Fruit fly (Drosophila melanogaster): Measurements from ENCODE around the gene alpha-Est1.
A peak's percentile ranks its signal among the peaks of the same experiment; 100 is the strongest.

Gene alpha-Est1

dm6 chr3R:7536281-7536680 lies 12.6 kb downstream of the alpha-Est1 start, which contains the start of gene alpha-Est5:
Gene alpha-Est5, minus strand, starts transcription at chr3R:7536390.
- TF ChIP-seq CrebA (GFP tag; optimal IDR thresholded peaks at IDR 0.05; ENCODE audit: borderline replicate concordance) (peak; percentile 70), Dif (GFP tag; optimal IDR thresholded peaks at IDR 0.05; ENCODE audit: partially characterized antibody) (peak; percentile 24), Rel (GFP tag; optimal IDR thresholded peaks at IDR 0.05) (no peak), Rel (tag; optimal IDR thresholded peaks at IDR 0.05) (peak; percentile 26), pan (optimal IDR thresholded peaks at IDR 0.05) (no peak), Hr83 (GFP tag; optimal IDR thresholded peaks at IDR 0.05; ENCODE audit: poor library complexity, severe bottlenecking) (peak; percentile 31)

dm6 chr3R:7535606-7536005 lies 13.3 kb downstream of the alpha-Est1 start:
- no peak for TF ChIP-seq OdsH (GFP tag; optimal IDR thresholded peaks at IDR 0.05)
- no peak for TF ChIP-seq tai (GFP tag; optimal IDR thresholded peaks at IDR 0.05)
- no peak for TF ChIP-seq Sp1 (GFP tag; optimal IDR thresholded peaks at IDR 0.05)
- no peak for TF ChIP-seq Dif (GFP tag; optimal IDR thresholded peaks at IDR 0.05; ENCODE audit: partially characterized antibody)
- TF ChIP-seq Hnf4 (GFP tag; optimal IDR thresholded peaks at IDR 0.05) = no peak
- no peak for TF ChIP-seq dl (GFP tag; optimal IDR thresholded peaks at IDR 0.05; ENCODE audit: insufficient read depth in 1 of 2, partially characterized antibody in 2 of 2)
- TF ChIP-seq foxo (GFP tag; optimal IDR thresholded peaks at IDR 0.05) = no peak
- TF ChIP-seq CrebA (GFP tag; optimal IDR thresholded peaks at IDR 0.05; ENCODE audit: borderline replicate concordance) = no peak
- TF ChIP-seq HLH106 (tag; optimal IDR thresholded peaks at IDR 0.05) = no peak
- TF ChIP-seq sv (GFP tag; optimal IDR thresholded peaks at IDR 0.05) = no peak
- no peak for TF ChIP-seq Dfd (GFP tag; optimal IDR thresholded peaks at IDR 0.05)
- no peak for TF ChIP-seq N (GFP tag; optimal IDR thresholded peaks at IDR 0.05)

- TF ChIP-seq sage (GFP tag; optimal IDR thresholded peaks at IDR 0.05) = no peak
- no peak for TF ChIP-seq Jra (GFP tag; optimal IDR thresholded peaks at IDR 0.05)
- no peak for TF ChIP-seq N (GFP tag; optimal IDR thresholded peaks at IDR 0.05)
- no peak for TF ChIP-seq woc (GFP tag; optimal IDR thresholded peaks at IDR 0.05)
- no peak for TF ChIP-seq OdsH (GFP tag; optimal IDR thresholded peaks at IDR 0.05)
- TF ChIP-seq GATAd (GFP tag; optimal IDR thresholded peaks at IDR 0.05) = no peak
- TF ChIP-seq Hr83 (GFP tag; optimal IDR thresholded peaks at IDR 0.05; ENCODE audit: poor library complexity, severe bottlenecking) = no peak
- TF ChIP-seq ey (GFP tag; optimal IDR thresholded peaks at IDR 0.05) = no peak
- TF ChIP-seq dmrt93B (GFP tag; optimal IDR thresholded peaks at IDR 0.05) = no peak
- no peak for TF ChIP-seq Myc (optimal IDR thresholded peaks at IDR 0.05)
- TF ChIP-seq br (GFP tag; optimal IDR thresholded peaks at IDR 0.05) = no peak
- no peak for TF ChIP-seq foxo (GFP tag; optimal IDR thresholded peaks at IDR 0.05)
- no peak for TF ChIP-seq usp (GFP tag; optimal IDR thresholded peaks at IDR 0.05)
Observed at dm6 chr3R:7530184-7530821, 18.6 kb downstream of the alpha-Est1 start, which contains the start of the genes Rtnl2 and alphaTub84D. Gene Rtnl2, minus strand, starts transcription at chr3R:7530241. Gene alphaTub84D, plus strand, starts transcription at chr3R:7530753.

DNA sequence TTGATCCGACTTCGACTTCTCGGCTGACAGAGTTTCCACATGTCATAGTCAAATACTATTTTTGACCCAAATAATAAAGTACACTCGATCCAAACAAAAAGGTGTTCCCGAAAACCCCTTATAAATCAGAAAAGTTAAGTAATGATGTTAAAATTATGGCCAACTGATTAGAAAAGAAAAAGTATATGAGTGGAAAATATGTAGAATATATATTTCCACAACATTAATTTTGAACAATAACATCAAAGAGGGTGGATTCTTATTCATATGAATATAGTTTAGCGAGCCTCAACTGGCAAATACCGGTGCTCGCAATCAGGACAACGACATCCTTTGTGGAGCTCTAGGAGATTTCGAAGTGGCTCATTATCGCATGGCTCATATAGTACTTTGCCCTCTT lies 20.2 kb downstream of the alpha-Est1 start, which contains the start of gene alpha-Est6:
alpha-Est6 (minus strand) TSS at position 101 of the 400 bp plus-strand sequence.
- TF ChIP-seq Hnf4 (GFP tag; optimal IDR thresholded peaks at IDR 0.05) (no peak), brk (GFP tag; optimal IDR thresholded peaks at IDR 0.05) (no peak), woc (GFP tag; optimal IDR thresholded peaks at IDR 0.05) (no peak), Dfd (GFP tag; optimal IDR thresholded peaks at IDR 0.05) (no peak), Sp1 (GFP tag; optimal IDR thresholded peaks at IDR 0.05) (no peak), fru (GFP tag; optimal IDR thresholded peaks at IDR 0.05) (no peak), dsf (GFP tag; optimal IDR thresholded peaks at IDR 0.05; ENCODE audit: borderline replicate concordance) (no peak), Abd-B (GFP tag; optimal IDR thresholded peaks at IDR 0.05) (no peak), usp (GFP tag; optimal IDR thresholded peaks at IDR 0.05) (no peak), Jra (GFP tag; optimal IDR thresholded peaks at IDR 0.05) (no peak), Myc (optimal IDR thresholded peaks at IDR 0.05) (no peak), lola (GFP tag; optimal IDR thresholded peaks at IDR 0.05) (no peak), sage (GFP tag; optimal IDR thresholded peaks at IDR 0.05) (no peak), Mio (GFP tag; optimal IDR thresholded peaks at IDR 0.05) (no peak), CG9705 (GFP tag; optimal IDR thresholded peaks at IDR 0.05) (no peak), h (GFP tag; optimal IDR thresholded peaks at IDR 0.05) (no peak), OdsH (GFP tag; optimal IDR thresholded peaks at IDR 0.05) (no peak), GATAd (GFP tag; optimal IDR thresholded peaks at IDR 0.05) (no peak), Hr83 (GFP tag; optimal IDR thresholded peaks at IDR 0.05; ENCODE audit: poor library complexity, severe bottlenecking) (no peak)
